Worm (Caenorhabditis elegans) whole organism, young adult: ENCODE data around the gene smgl-2.

Experiments
- aptf-2 ChIP-seq: fragments of 200-800 bp; sonication (Bioruptor generic); conservative IDR thresholded peaks from 2 replicates; pipeline ENCODE4 v1.3.6; 2022; ENCODE audit warnings: missing genetic modification reagents, missing genetic modification characterization, missing compliant biosample characterization
- ceh-100 ChIP-seq: fragments of 200-800 bp; sonication (Bioruptor generic); IDR thresholded peaks from 2 replicates; pipeline ENCODE4 v1.3.6; 2022; ENCODE audit warnings: missing genetic modification reagents, missing genetic modification characterization, missing compliant biosample characterization
- egl-44 ChIP-seq: fragments of 200-800 bp; sonication (Bioruptor generic); IDR thresholded peaks from 2 replicates; pipeline ENCODE4 v1.3.6; 2022; ENCODE audit warnings: missing genetic modification reagents, missing genetic modification characterization, missing compliant biosample characterization
- him-1 ChIP-seq: sonication (generic microtip); optimal IDR thresholded peaks from 2 replicates; lab custom pipeline; 2016; ENCODE audit warnings: missing genotype, missing genetic modification reagents, missing genetic modification characterization, missing compliant biosample characterization
- lag-1 ChIP-seq: fragments of 200-800 bp; sonication (Bioruptor generic); IDR thresholded peaks from 2 replicates; pipeline ENCODE4 v1.3.6; 2022; ENCODE audit warnings: missing genetic modification reagents, missing genetic modification characterization, missing compliant biosample characterization
- let-607 ChIP-seq, 2 experiments: fragments of 200-800 bp in 1 of 2; sonication (Bioruptor generic) in 1 of 2; sonication (generic microtip) in 1 of 2; optimal IDR thresholded peaks; 2 replicates each; lab custom pipeline; 2016 to 2018; ENCODE audit warnings: mild to moderate bottlenecking in 2 of 2, missing compliant biosample characterization in 2 of 2, missing genetic modification characterization in 2 of 2, moderate library complexity in 2 of 2, missing genotype in 1 of 2
- nfya-1 ChIP-seq: sonication (generic microtip); optimal IDR thresholded peaks from 2 replicates; lab custom pipeline; 2017; ENCODE audit warnings: antibody characterized with exemption, missing compliant biosample characterization, missing genetic modification characterization, borderline replicate concordance; ENCODE audit not compliant: insufficient read depth
- nhr-90 ChIP-seq: sonication (generic microtip); optimal IDR thresholded peaks from 2 replicates; lab custom pipeline; 2016; ENCODE audit warnings: missing genotype, mild to moderate bottlenecking, missing genetic modification characterization, missing compliant biosample characterization
- pha-4 ChIP-seq: fragments of 150-350 bp; sonication (generic microtip); optimal IDR thresholded peaks from 2 replicates; lab custom pipeline; 2014; ENCODE audit warnings: missing biosample characterization, missing genetic modification reagents, missing genetic modification characterization
- unc-62 ChIP-seq: fragments of 150-350 bp; optimal IDR thresholded peaks from 2 replicates; lab custom pipeline; 2014; ENCODE audit warnings: missing biosample characterization, missing genetic modification reagents, missing genetic modification characterization

- no peak for TF ChIP-seq unc-62 (GFP tag; lab: Kevin White, UChicago)
- TF ChIP-seq aptf-2 (GFP tag; lab: Robert Waterston, UW), result no peak
- no peak for TF ChIP-seq him-1 (tag; lab: Kevin White, UChicago)
- no peak for TF ChIP-seq egl-44 (GFP tag; lab: Robert Waterston, UW)
- TF ChIP-seq nfya-1, result no peak
- TF ChIP-seq lag-1 (GFP tag; lab: Robert Waterston, UW), result no peak
- TF ChIP-seq ceh-100 (GFP tag; lab: Robert Waterston, UW), result no peak
- no peak for TF ChIP-seq pha-4 (tag; lab: Kevin White, UChicago)
- TF ChIP-seq let-607 (tag; optimal IDR thresholded peaks at IDR 0.05; lab: Kevin White, UChicago), result no peak
- no peak for TF ChIP-seq nhr-90
These were observed 27.8 kb upstream of the smgl-2 start, which contains the start of gene Y37E11AL.2 for ce11 chrIV:3698201-3698600.
